Fruit fly (Drosophila melanogaster): ENCODE results near the gene Arts.

The Arts gene

dm6 chr3L:16612152-16612551 lies 9.5 kb downstream of the Arts start, which contains the start of gene CG4101 (continued):
- peak; percentile 25 for TF ChIP-seq CG13123 (GFP tag; optimal IDR thresholded peaks at IDR 0.05)
- TF ChIP-seq hbn (GFP tag; IDR thresholded peaks at IDR 0.05; ENCODE audit: partially characterized antibody), result peak; percentile 85
- TF ChIP-seq sd (tag; optimal IDR thresholded peaks at IDR 0.05), result peak; percentile 99
- peak; percentile 68 for TF ChIP-seq Mrtf (GFP tag; IDR thresholded peaks at IDR 0.05)
- peak; percentile 68 for TF ChIP-seq CG9876 (GFP tag; optimal IDR thresholded peaks at IDR 0.05)
- peak; percentile 70 for TF ChIP-seq Side (GFP tag; optimal IDR thresholded peaks at IDR 0.05)
- TF ChIP-seq ranshi (GFP tag; IDR thresholded peaks at IDR 0.05), result peak; percentile 71; the same call in 1 of the 2 replicates
- TF ChIP-seq Spps (tag; optimal IDR thresholded peaks at IDR 0.05), result peak; percentile 25
- peak; percentile 5 for TF ChIP-seq salm (tag; optimal IDR thresholded peaks at IDR 0.05)
- TF ChIP-seq dpn (GFP tag; optimal IDR thresholded peaks at IDR 0.05), result peak; percentile 82 to 84
- peak; percentile 11 for TF ChIP-seq eyg (GFP tag; optimal IDR thresholded peaks at IDR 0.05)
- peak; percentile 51; the same call in 1 of the 2 replicates for TF ChIP-seq Bgb (GFP tag; IDR thresholded peaks at IDR 0.05; ENCODE audit: partially characterized antibody)
- TF ChIP-seq wdn (GFP tag; IDR thresholded peaks at IDR 0.05), result peak; percentile 58; the same call in 1 of the 2 replicates
- no peak for TF ChIP-seq CG15479 (GFP tag; optimal IDR thresholded peaks at IDR 0.05)
- peak; percentile 83 for TF ChIP-seq NfI (GFP tag; optimal IDR thresholded peaks at IDR 0.05)
- peak; percentile 50 for TF ChIP-seq corto (GFP tag; optimal IDR thresholded peaks at IDR 0.05)
- no peak for TF ChIP-seq gt (GFP tag; IDR thresholded peaks at IDR 0.05)
- no peak for TF ChIP-seq Hr78 (GFP tag; optimal IDR thresholded peaks at IDR 0.05)
- TF ChIP-seq Oli (tag; optimal IDR thresholded peaks at IDR 0.05), result peak; percentile 64
- peak; percentile 74 for TF ChIP-seq caup (GFP tag; optimal IDR thresholded peaks at IDR 0.05; ENCODE audit: severe bottlenecking)
- TF ChIP-seq PHDP (tag; optimal IDR thresholded peaks at IDR 0.05), result peak; percentile 82
- TF ChIP-seq fd64A (GFP tag; optimal IDR thresholded peaks at IDR 0.05), result no peak
- TF ChIP-seq grn (GFP tag; optimal IDR thresholded peaks at IDR 0.05), result no peak
- TF ChIP-seq Ptx1 (GFP tag; IDR thresholded peaks at IDR 0.05), result peak; percentile 83
- TF ChIP-seq Scr (GFP tag; IDR thresholded peaks at IDR 0.05; ENCODE audit: partially characterized antibody), result peak; percentile 87
- TF ChIP-seq Dref (GFP tag; IDR thresholded peaks at IDR 0.05), result peak; percentile 64
- peak; percentile 43 for TF ChIP-seq Sin3A (optimal IDR thresholded peaks at IDR 0.05)
- peak; percentile 79 for TF ChIP-seq CG30020 (tag; optimal IDR thresholded peaks at IDR 0.05)
- TF ChIP-seq CG32532 (GFP tag; IDR thresholded peaks at IDR 0.05), result peak; percentile 84
- 0 out of 2 replicates have a peak, but pooled peaks have one; percentile 38 for TF ChIP-seq CG10321 (GFP tag; IDR thresholded peaks at IDR 0.05)
- peak; percentile 95 for TF ChIP-seq Med (GFP tag)
- TF ChIP-seq Fer1 (GFP tag; optimal IDR thresholded peaks at IDR 0.05), result peak; percentile 80
- no peak for TF ChIP-seq bowl (GFP tag; IDR thresholded peaks at IDR 0.05)
- peak; percentile 65 for TF ChIP-seq tup (GFP tag; optimal IDR thresholded peaks at IDR 0.05)
- peak; percentile 42 for TF ChIP-seq CG10565 (GFP tag; optimal IDR thresholded peaks at IDR 0.05)
- TF ChIP-seq cwo (GFP tag; optimal IDR thresholded peaks at IDR 0.05), result peak; percentile 50
- TF ChIP-seq CG1024 (GFP tag; IDR thresholded peaks at IDR 0.05), result peak; percentile 63
- TF ChIP-seq Abd-B (GFP tag; optimal IDR thresholded peaks at IDR 0.05), result peak; percentile 75
- peak; percentile 81 for TF ChIP-seq CG14441 (GFP tag; IDR thresholded peaks at IDR 0.05)
- TF ChIP-seq onecut (GFP tag; IDR thresholded peaks at IDR 0.05), result peak; percentile 30
- TF ChIP-seq chn (GFP tag; optimal IDR thresholded peaks at IDR 0.05), result peak; percentile 82
- TF ChIP-seq insv (GFP tag; optimal IDR thresholded peaks at IDR 0.05), result peak in 1 of 2 experiments; percentile 44
- peak; percentile 0 for TF ChIP-seq p53 (GFP tag; optimal IDR thresholded peaks at IDR 0.05)
- TF ChIP-seq CG2202 (tag; optimal IDR thresholded peaks at IDR 0.05), result peak; percentile 52
- TF ChIP-seq CG7357 (GFP tag; IDR thresholded peaks at IDR 0.05), result 0 out of 3 replicates have a peak, but pooled peaks have one; percentile 30
- peak in 1 of 2 experiments; percentile 34 for TF ChIP-seq Eip74EF (GFP tag; optimal IDR thresholded peaks at IDR 0.05)
- peak; percentile 81 for TF ChIP-seq Sox102F (GFP tag; optimal IDR thresholded peaks at IDR 0.05)
- TF ChIP-seq Usf (GFP tag; optimal IDR thresholded peaks at IDR 0.05), result no peak
- peak; percentile 75 for TF ChIP-seq Taf1 (GFP tag; IDR thresholded peaks at IDR 0.05)
- TF ChIP-seq Bteb2 (GFP tag; optimal IDR thresholded peaks at IDR 0.05), result peak; percentile 57

All from whole organism, embryonic.